Worm (Caenorhabditis elegans): ENCODE data around the gene prmt-6.

- TF ChIP-seq mel-28 (tag; optimal IDR thresholded peaks at IDR 0.05; ENCODE audit: borderline replicate concordance) = no peak
- no peak for TF ChIP-seq hlh-12 (tag; optimal IDR thresholded peaks at IDR 0.05)
- no peak for TF ChIP-seq sdz-38 (tag; optimal IDR thresholded peaks at IDR 0.05)
- no peak for TF ChIP-seq attf-5 (GFP tag; optimal IDR thresholded peaks at IDR 0.05)
Observed at ce11 chrIV:2149247-2149756, 18.5 kb downstream of the prmt-6 start, which contains the start of gene C54E4.5.

Data from whole organism, young adult.